Fruit fly (Drosophila melanogaster) whole organism, prepupa: ENCODE data around the gene CG18088.

Experiments
- Hr39 ChIP-seq: fragments of 200-800 bp; sonication (Bioruptor generic); optimal IDR thresholded peaks from 2 replicates; lab custom pipeline; 2016; ENCODE audit warnings: missing biosample characterization, missing genetic modification characterization
- Lpt ChIP-seq: fragments of 200-800 bp; sonication (Bioruptor generic); optimal IDR thresholded peaks from 3 replicates; lab custom pipeline; 2016; ENCODE audit warnings: missing biosample characterization, missing genetic modification characterization
- Sox102F ChIP-seq: fragments of 200-800 bp; sonication (Bioruptor generic); optimal IDR thresholded peaks from 2 replicates; lab custom pipeline; 2016; ENCODE audit warnings: missing biosample characterization, mild to moderate bottlenecking, missing genetic modification characterization
- eg ChIP-seq: fragments of 200-800 bp; sonication (Bioruptor generic); IDR thresholded peaks from 3 replicates; pipeline ENCODE4 v1.3.6; 2022; ENCODE audit warnings: missing biosample characterization, missing genetic modification characterization
- topi ChIP-seq: fragments of 200-800 bp; sonication (Bioruptor generic); optimal IDR thresholded peaks from 3 replicates; lab custom pipeline; 2016; ENCODE audit warnings: missing biosample characterization, missing genetic modification characterization

DNA sequence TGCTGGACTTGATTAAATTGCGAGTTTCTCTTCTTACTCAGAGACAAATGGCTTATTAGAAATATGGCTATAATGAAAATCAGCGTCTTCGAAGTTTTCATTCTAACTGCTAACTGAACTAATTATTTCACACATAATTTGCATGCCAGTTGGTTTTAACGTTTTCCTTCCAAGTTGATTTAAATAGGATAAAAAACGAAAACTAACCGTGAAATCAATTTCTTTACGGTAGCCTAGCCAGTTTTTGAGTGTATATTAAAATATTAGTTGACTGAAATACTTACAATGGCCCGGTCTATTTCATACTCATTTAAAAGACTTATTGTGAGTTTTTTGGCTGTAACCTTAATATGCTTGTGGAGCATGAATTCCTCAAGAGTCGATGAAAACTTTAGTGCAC lies 5.1 kb upstream of the CG18088 start, which contains the start of the genes CG9525 and CG32985:
- TF ChIP-seq Hr39: no peak
- no peak for TF ChIP-seq eg (GFP tag; lab: Robert Waterston, UW)
- TF ChIP-seq Lpt (GFP tag; lab: Kevin White, UChicago): no peak
- TF ChIP-seq Sox102F: no peak
- TF ChIP-seq topi (GFP tag; lab: Kevin White, UChicago): no peak
